Worm (Caenorhabditis elegans): ENCODE measurements around the gene T02G5.15.

Gene T02G5.15

DNA sequence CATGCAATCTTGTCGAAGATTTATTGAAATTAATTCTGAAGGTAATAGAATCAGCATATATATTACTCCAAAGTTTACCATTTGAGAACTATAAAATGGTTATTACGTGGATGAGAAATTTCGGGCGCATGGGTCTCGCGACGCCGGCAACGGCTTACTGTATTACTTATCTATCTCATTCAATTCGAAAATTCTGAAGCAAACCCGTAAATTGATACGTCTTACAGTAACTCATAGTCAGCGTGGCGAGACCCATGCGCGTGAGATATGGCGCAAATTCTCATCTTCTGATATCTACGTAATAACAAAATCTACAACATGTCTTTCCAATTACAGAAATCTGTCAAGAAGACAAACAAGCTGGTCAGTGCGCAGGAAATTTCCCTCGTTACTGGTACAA lies 35.4 kb downstream of the T02G5.15 start:
- TF ChIP-seq lin-1 (GFP tag; IDR thresholded peaks at IDR 0.05) (no peak), aha-1 (tag) (peak; percentile 93)

DNA sequence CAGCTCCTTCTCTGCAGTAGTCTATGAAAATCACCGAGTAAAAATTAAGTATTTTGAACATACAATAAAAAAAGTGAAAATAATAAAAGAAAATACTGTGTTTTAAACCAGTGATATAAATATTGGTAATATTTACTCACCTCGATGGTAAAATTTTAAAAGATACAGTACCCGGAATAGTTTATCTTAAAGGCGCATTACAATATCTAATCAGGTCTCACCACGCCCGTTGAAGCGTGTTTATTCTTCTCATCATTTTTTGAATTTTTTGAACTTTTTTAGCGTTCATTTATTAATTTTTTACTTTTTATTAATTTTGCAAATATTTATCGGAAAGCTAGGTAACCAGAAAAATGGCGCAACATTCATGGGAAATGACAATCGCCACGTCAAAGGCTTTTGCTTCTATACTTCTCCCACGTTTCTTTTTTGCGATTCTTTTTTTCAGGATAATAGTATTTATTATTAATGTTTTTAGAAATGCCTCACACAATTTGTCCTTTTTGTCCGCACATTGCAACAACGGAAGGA lies 37.7 kb downstream of the T02G5.15 start, which contains the start of gene F10E7.2:
Gene F10E7.2, plus strand, starts transcription at position 481 of the 531 bp plus-strand sequence.
- TF ChIP-seq unc-130 (GFP tag; optimal IDR thresholded peaks at IDR 0.05) (peak; percentile 32), saeg-2 (GFP tag; IDR thresholded peaks at IDR 0.05) (no peak), lin-39 (tag; optimal IDR thresholded peaks at IDR 0.05) (no peak)

DNA sequence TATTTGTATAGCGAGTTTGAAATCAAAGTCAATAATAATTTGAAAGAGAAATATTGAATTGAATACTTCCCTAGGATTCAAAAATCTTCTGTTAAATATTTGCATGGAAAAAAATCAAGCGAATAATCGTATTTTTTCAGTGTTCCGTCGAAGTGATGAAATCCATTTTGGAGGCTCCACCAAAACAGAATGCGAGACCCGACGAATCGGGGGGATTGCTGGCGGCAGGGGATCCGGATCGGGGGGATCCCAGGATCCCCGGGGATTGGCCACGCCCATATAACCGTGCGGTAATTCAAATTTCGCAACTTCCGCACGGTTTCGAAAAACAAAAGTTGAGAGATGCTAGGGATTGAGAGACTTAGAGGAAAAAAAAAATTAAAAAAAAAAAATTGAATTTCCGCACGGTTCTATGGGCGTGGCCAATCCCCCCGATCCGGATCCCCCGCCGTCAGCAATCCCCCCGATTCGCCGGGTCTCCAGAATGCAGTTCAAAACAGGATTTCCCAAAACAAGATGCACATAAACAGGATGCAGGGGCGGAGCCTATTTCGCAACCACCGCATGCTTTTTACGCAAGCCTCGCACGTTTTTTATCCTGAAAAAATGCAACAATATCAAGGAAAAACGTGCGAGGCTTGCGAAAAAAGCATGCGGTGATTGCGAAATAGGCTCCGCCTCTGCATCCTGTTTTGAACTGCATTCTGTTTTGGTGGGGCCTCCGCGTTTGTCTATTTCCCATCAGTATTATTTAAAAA lies 38.7 kb downstream of the T02G5.15 start, which contains the start of gene F10E7.11:
Gene F10E7.11, minus strand, starts transcription at position 232 of the 758 bp plus-strand sequence.
- TF ChIP-seq mes-2 (tag; optimal IDR thresholded peaks at IDR 0.05; ENCODE audit: poor library complexity, severe bottlenecking): peak; percentile 80
- TF ChIP-seq lsy-2 (tag; optimal IDR thresholded peaks at IDR 0.05): peak in 1 of 2 experiments; percentile 57
- TF ChIP-seq pha-4 (GFP tag; IDR thresholded peaks at IDR 0.05): peak; percentile 40; the same call in 1 of the 2 replicates
- no peak for TF ChIP-seq pha-4 (tag; optimal IDR thresholded peaks at IDR 0.05)
- TF ChIP-seq zip-2 (tag; optimal IDR thresholded peaks at IDR 0.05): no peak
- TF ChIP-seq mep-1 (tag; optimal IDR thresholded peaks at IDR 0.05): no peak
- peak; percentile 56; the same call in 1 of the 2 replicates for TF ChIP-seq vab-7 (GFP tag; IDR thresholded peaks at IDR 0.05)
- TF ChIP-seq arid-1 (GFP tag; conservative IDR thresholded peaks at IDR 0.05): peak; percentile 74; the same call in 1 of the 2 replicates
- TF ChIP-seq ztf-7 (tag; optimal IDR thresholded peaks at IDR 0.05): no peak
- TF ChIP-seq dmd-8 (GFP tag; IDR thresholded peaks at IDR 0.05): 0 out of 2 replicates have a peak, but pooled peaks have one; percentile 23
- 0 out of 2 replicates have a peak, but pooled peaks have one; percentile 26 for TF ChIP-seq Y48G9A.11 (GFP tag; IDR thresholded peaks at IDR 0.05)
- no peak for TF ChIP-seq egl-27 (tag; optimal IDR thresholded peaks at IDR 0.05)
- peak; percentile 54; the same call in 1 of the 2 replicates for TF ChIP-seq nhr-42 (GFP tag; IDR thresholded peaks at IDR 0.05)
- peak; percentile 0 for TF ChIP-seq dpl-1 (GFP tag; optimal IDR thresholded peaks at IDR 0.05)
- peak; percentile 77 for TF ChIP-seq F37D6.2 (tag; optimal IDR thresholded peaks at IDR 0.05)
- no peak for TF ChIP-seq snpc-4 (tag; optimal IDR thresholded peaks at IDR 0.05)
- peak; percentile 62 for TF ChIP-seq T26A8.4 (GFP tag; IDR thresholded peaks at IDR 0.05)
- 0 out of 2 replicates have a peak, but pooled peaks have one; percentile 8 for TF ChIP-seq egl-43 (GFP tag; IDR thresholded peaks at IDR 0.05)
- TF ChIP-seq set-16 (GFP tag; IDR thresholded peaks at IDR 0.05): peak; percentile 71
- peak; percentile 75 for TF ChIP-seq lin-38 (GFP tag; IDR thresholded peaks at IDR 0.05)
- 0 out of 2 replicates have a peak, but pooled peaks have one; percentile 14 for TF ChIP-seq mdt-29 (GFP tag; IDR thresholded peaks at IDR 0.05)
- peak; percentile 48; the same call in 1 of the 2 replicates for TF ChIP-seq ctbp-1 (GFP tag; IDR thresholded peaks at IDR 0.05)
- TF ChIP-seq hmg-1.1 (GFP tag; IDR thresholded peaks at IDR 0.05): peak; percentile 76
- peak; percentile 5 for TF ChIP-seq aha-1 (tag)
- TF ChIP-seq aly-2 (tag; optimal IDR thresholded peaks at IDR 0.05): no peak

DNA sequence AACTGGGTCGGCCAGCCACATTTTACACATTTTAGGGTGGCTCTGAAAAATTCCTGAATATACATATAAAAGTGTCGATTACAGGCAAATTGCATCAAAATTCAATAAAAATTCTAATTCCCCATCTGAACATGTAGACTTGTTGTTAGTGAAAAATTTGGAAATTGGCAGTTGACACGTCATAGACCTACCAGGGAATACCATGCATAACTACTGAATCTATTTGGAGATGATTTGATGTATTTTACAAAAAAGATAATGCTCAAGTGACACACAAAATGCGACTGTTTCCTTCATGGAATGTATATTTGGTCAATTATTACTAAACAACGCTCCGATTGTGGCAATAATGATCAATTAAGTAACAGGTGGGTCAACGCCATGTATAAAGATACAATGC lies 42.3 kb downstream of the T02G5.15 start, which contains the start of gene F10E7.1:
Gene F10E7.1, plus strand, starts transcription at position 301 of the 400 bp plus-strand sequence.
- TF ChIP-seq unc-62 (GFP tag; optimal IDR thresholded peaks at IDR 0.05 in 1 of 2): peak in 1 of 2 experiments; percentile 49
- no peak for TF ChIP-seq unc-62 (tag; optimal IDR thresholded peaks at IDR 0.05)
- TF ChIP-seq mxl-3 (GFP tag; optimal IDR thresholded peaks at IDR 0.05): no peak
